Worm (Caenorhabditis elegans) whole organism, young adult: ENCODE data around the gene C55A6.6.

Experiments
- B0019.2 ChIP-seq: fragments of 200-800 bp; sonication (Bioruptor generic); conservative IDR thresholded peaks from 2 replicates; pipeline ENCODE4 v1.3.6; 2022; ENCODE audit warnings: missing genetic modification reagents, missing genetic modification characterization, missing compliant biosample characterization
- F23B12.7 ChIP-seq: sonication (generic microtip); optimal IDR thresholded peaks from 2 replicates; lab custom pipeline; 2017; ENCODE audit warnings: missing genetic modification characterization, mild to moderate bottlenecking, missing compliant biosample characterization, antibody characterized with exemption, moderate library complexity; ENCODE audit not compliant: insufficient read depth
- F33H1.4 ChIP-seq: fragments of 200-800 bp; sonication (Bioruptor generic); IDR thresholded peaks from 2 replicates; pipeline ENCODE4 v1.3.6; 2022; ENCODE audit warnings: missing genetic modification reagents, missing genetic modification characterization, missing compliant biosample characterization
- F55B11.4 ChIP-seq: sonication (generic microtip); optimal IDR thresholded peaks from 2 replicates; lab custom pipeline; 2016; ENCODE audit warnings: missing compliant biosample characterization, missing genetic modification characterization, borderline replicate concordance; ENCODE audit not compliant: insufficient read depth
- T26A5.8 ChIP-seq: sonication (generic microtip); optimal IDR thresholded peaks from 2 replicates; lab custom pipeline; 2016; ENCODE audit warnings: missing genetic modification characterization, missing compliant biosample characterization
- Y67H2A.10 ChIP-seq: fragments of 200-800 bp; sonication (Bioruptor generic); conservative IDR thresholded peaks from 2 replicates; pipeline ENCODE4 v1.3.6; 2022; ENCODE audit warnings: missing genetic modification reagents, missing genetic modification characterization, missing compliant biosample characterization
- Y95B8A.8 ChIP-seq: fragments of 200-800 bp; sonication (Bioruptor generic); IDR thresholded peaks from 2 replicates; pipeline ENCODE4 v1.3.6; 2022; ENCODE audit warnings: missing genetic modification reagents, missing genetic modification characterization, missing compliant biosample characterization
- ZK185.1 ChIP-seq: sonication (generic microtip); optimal IDR thresholded peaks from 2 replicates; lab custom pipeline; 2016; ENCODE audit warnings: mild to moderate bottlenecking, missing genetic modification characterization, missing compliant biosample characterization; ENCODE audit not compliant: poor library complexity, severe bottlenecking
- akir-1 ChIP-seq: fragments of 200-800 bp; sonication (Bioruptor generic); optimal IDR thresholded peaks from 2 replicates; lab custom pipeline; 2018; ENCODE audit warnings: mild to moderate bottlenecking, missing genetic modification characterization, moderate library complexity, missing compliant biosample characterization
- ama-1 ChIP-seq, 3 experiments: fragments of 150-350 bp in 1 of 3; sonication (generic microtip) in 2 of 3; optimal IDR thresholded peaks; 2 replicates each; lab custom pipeline; 2014 to 2018; ENCODE audit warnings: missing biosample characterization in 2 of 3, missing genetic modification characterization in 2 of 3, missing genetic modification reagents in 2 of 3
- attf-3 ChIP-seq: fragments of 200-800 bp; sonication (Bioruptor generic); conservative IDR thresholded peaks from 2 replicates; pipeline ENCODE4 v1.3.6; 2022; ENCODE audit warnings: missing genetic modification reagents, missing genetic modification characterization, missing compliant biosample characterization
- bed-2 ChIP-seq: fragments of 200-800 bp; sonication (Bioruptor generic); IDR thresholded peaks from 2 replicates; pipeline ENCODE4 v1.3.6; 2022; ENCODE audit warnings: missing genetic modification reagents, missing genetic modification characterization, missing compliant biosample characterization
- ccch-3 ChIP-seq: fragments of 200-800 bp; sonication (Bioruptor generic); optimal IDR thresholded peaks from 2 replicates; lab custom pipeline; 2018; ENCODE audit warnings: mild to moderate bottlenecking, missing genetic modification characterization, missing compliant biosample characterization
- cebp-1 ChIP-seq, 2 experiments: fragments of 200-800 bp in 1 of 2; sonication (Bioruptor generic) in 1 of 2; sonication (generic microtip) in 1 of 2; IDR thresholded peaks in 1 of 2; optimal IDR thresholded peaks in 1 of 2; 2 replicates each; pipeline versions ENCODE4 v1.3.6 to Lab custom; 2017 to 2022; ENCODE audit warnings: missing compliant biosample characterization in 2 of 2, missing genetic modification characterization in 2 of 2, mild to moderate bottlenecking in 1 of 2, missing genetic modification reagents in 1 of 2, moderate library complexity in 1 of 2
- ceh-100 ChIP-seq: fragments of 200-800 bp; sonication (Bioruptor generic); IDR thresholded peaks from 2 replicates; pipeline ENCODE4 v1.3.6; 2022; ENCODE audit warnings: missing genetic modification reagents, missing genetic modification characterization, missing compliant biosample characterization
- ceh-40 ChIP-seq: fragments of 200-800 bp; sonication (Bioruptor generic); IDR thresholded peaks from 2 replicates; pipeline ENCODE4 v1.3.6; 2022; ENCODE audit warnings: missing genetic modification characterization, missing compliant biosample characterization
- ceh-58 ChIP-seq: fragments of 200-800 bp; sonication (Bioruptor generic); IDR thresholded peaks from 2 replicates; pipeline ENCODE4 v1.3.6; 2022; ENCODE audit warnings: missing genetic modification characterization, missing compliant biosample characterization
- dpff-1 ChIP-seq: sonication (generic microtip); optimal IDR thresholded peaks from 2 replicates; lab custom pipeline; 2017; ENCODE audit warnings: mild to moderate bottlenecking, missing genetic modification characterization, missing compliant biosample characterization
- egl-18 ChIP-seq: fragments of 200-800 bp; sonication (Bioruptor generic); IDR thresholded peaks from 2 replicates; pipeline ENCODE4 v1.3.6; 2022; ENCODE audit warnings: missing genetic modification reagents, missing genetic modification characterization, missing compliant biosample characterization
- ets-4 ChIP-seq: fragments of 200-800 bp; sonication (Bioruptor generic); optimal IDR thresholded peaks from 2 replicates; lab custom pipeline; 2018; ENCODE audit warnings: mild to moderate bottlenecking, missing genetic modification characterization, missing compliant biosample characterization
- lin-35 ChIP-seq, 3 experiments: fragments of 150-350 bp in 2 of 3; sonication (generic microtip) in 1 of 3; optimal IDR thresholded peaks; 2 replicates each; lab custom pipeline; 2014 to 2018; ENCODE audit warnings: missing biosample characterization in 3 of 3, missing genetic modification characterization in 3 of 3, missing genetic modification reagents in 3 of 3
- lsy-27 ChIP-seq: sonication (generic microtip); optimal IDR thresholded peaks from 2 replicates; lab custom pipeline; 2017; ENCODE audit warnings: missing genetic modification characterization, mild to moderate bottlenecking, missing compliant biosample characterization, antibody characterized with exemption, missing genotype, borderline replicate concordance; ENCODE audit not compliant: insufficient read depth
- madf-3 ChIP-seq: fragments of 200-800 bp; sonication (Bioruptor generic); IDR thresholded peaks from 2 replicates; pipeline ENCODE4 v1.3.6; 2022; ENCODE audit warnings: missing genetic modification reagents, missing genetic modification characterization, missing compliant biosample characterization
- mxl-1 ChIP-seq: sonication (generic microtip); optimal IDR thresholded peaks from 2 replicates; lab custom pipeline; 2016; ENCODE audit warnings: missing genetic modification characterization, missing compliant biosample characterization
- nhr-27 ChIP-seq: fragments of 200-800 bp; sonication (Bioruptor generic); optimal IDR thresholded peaks from 2 replicates; lab custom pipeline; 2018; ENCODE audit warnings: mild to moderate bottlenecking, missing genetic modification characterization, moderate library complexity, missing compliant biosample characterization
- nhr-80 ChIP-seq: sonication (generic microtip); optimal IDR thresholded peaks from 2 replicates; lab custom pipeline; 2016; ENCODE audit warnings: missing genetic modification characterization, missing compliant biosample characterization
- rcor-1 ChIP-seq: fragments of 200-800 bp; sonication (Bioruptor generic); IDR thresholded peaks from 2 replicates; pipeline ENCODE4 v1.3.6; 2022; ENCODE audit warnings: missing genetic modification reagents, missing genetic modification characterization, missing compliant biosample characterization
- rec-8 ChIP-seq, 2 experiments: sonication (generic microtip); optimal IDR thresholded peaks; 2 replicates each; lab custom pipeline; 2016; ENCODE audit warnings: mild to moderate bottlenecking in 2 of 2, missing genetic modification characterization in 2 of 2, missing genetic modification reagents in 2 of 2, missing genotype in 2 of 2, missing biosample characterization in 1 of 2, missing compliant biosample characterization in 1 of 2, moderate library complexity in 1 of 2
- sdz-38 ChIP-seq: sonication (generic microtip); optimal IDR thresholded peaks from 2 replicates; lab custom pipeline; 2016; ENCODE audit warnings: missing genotype, missing genetic modification characterization, missing compliant biosample characterization
- sea-2 ChIP-seq: fragments of 200-800 bp; sonication (Bioruptor generic); IDR thresholded peaks from 2 replicates; pipeline ENCODE4 v1.3.6; 2022; ENCODE audit warnings: missing genetic modification characterization, missing compliant biosample characterization
- snpc-1.1 ChIP-seq: sonication (generic microtip); optimal IDR thresholded peaks from 2 replicates; lab custom pipeline; 2017; ENCODE audit warnings: missing genetic modification characterization, mild to moderate bottlenecking, missing compliant biosample characterization, antibody characterized with exemption, moderate library complexity, missing genotype, missing genetic modification reagents; ENCODE audit not compliant: insufficient read depth
- somi-1 ChIP-seq: fragments of 200-800 bp; sonication (Bioruptor generic); optimal IDR thresholded peaks from 2 replicates; lab custom pipeline; 2018; ENCODE audit warnings: mild to moderate bottlenecking, missing genetic modification characterization, missing compliant biosample characterization
- tbx-9 ChIP-seq: sonication (generic microtip); optimal IDR thresholded peaks from 2 replicates; lab custom pipeline; 2016; ENCODE audit warnings: borderline replicate concordance, missing genetic modification characterization, inconsistent platforms, missing compliant biosample characterization
- ztf-6 ChIP-seq: fragments of 200-800 bp; sonication (Bioruptor generic); IDR thresholded peaks from 2 replicates; pipeline ENCODE4 v1.3.6; 2022; ENCODE audit warnings: missing genetic modification reagents, missing genetic modification characterization, missing compliant biosample characterization

The C55A6.6 gene

ce11 chrV:11535504-11536062 is 21.0 kb upstream of the C55A6.6 start (continued):
- TF ChIP-seq ceh-58 (GFP tag; lab: Robert Waterston, UW) (no peak), T26A5.8 (tag; lab: Kevin White, UChicago) (no peak), madf-3 (GFP tag; lab: Robert Waterston, UW) (no peak), sdz-38 (tag; lab: Kevin White, UChicago) (no peak), dpff-1 (tag; lab: Kevin White, UChicago) (no peak), nhr-80 (tag; lab: Kevin White, UChicago) (peak; percentile 86)

ce11 chrV:11534495-11535189 is 20.1 kb upstream of the C55A6.6 start:
- no peak for TF ChIP-seq ccch-3 (GFP tag; lab: Kevin White, UChicago)
- TF ChIP-seq sea-2 (GFP tag; lab: Robert Waterston, UW): 0 out of 2 replicates have a peak, but pooled peaks have one; percentile 7
- TF ChIP-seq rcor-1 (GFP tag; lab: Robert Waterston, UW): peak; percentile 14; the same call in 1 of the 2 replicates
- no peak for TF ChIP-seq tbx-9
- no peak for TF ChIP-seq ZK185.1 (tag; lab: Kevin White, UChicago)
- TF ChIP-seq Y95B8A.8: no peak
- TF ChIP-seq somi-1 (GFP tag; lab: Kevin White, UChicago): no peak
- TF ChIP-seq bed-2 (GFP tag; lab: Robert Waterston, UW): no peak
- no peak for TF ChIP-seq F23B12.7 (tag; lab: Kevin White, UChicago)
- no peak for TF ChIP-seq nhr-27 (tag; lab: Kevin White, UChicago)
- no peak for TF ChIP-seq ceh-100 (GFP tag; lab: Robert Waterston, UW)
- TF ChIP-seq ets-4 (GFP tag; lab: Kevin White, UChicago): peak; percentile 30
- TF ChIP-seq lsy-27 (tag; lab: Kevin White, UChicago): peak; percentile 2
- TF ChIP-seq attf-3 (GFP tag; lab: Robert Waterston, UW): no peak
- TF ChIP-seq ceh-40: no peak
- TF ChIP-seq ama-1 (optimal IDR thresholded peaks at IDR 0.05; lab: Kevin White, UChicago): no peak
- TF ChIP-seq ama-1 (GFP tag; optimal IDR thresholded peaks at IDR 0.05; lab: Kevin White, UChicago): peak in 1 of 2 experiments; percentile 4
- no peak for TF ChIP-seq B0019.2
- TF ChIP-seq rec-8 (tag; optimal IDR thresholded peaks at IDR 0.05; lab: Kevin White, UChicago): no peak
- TF ChIP-seq cebp-1 (GFP tag; IDR thresholded peaks at IDR 0.05; lab: Robert Waterston, UW): no peak
- peak; percentile 33 for TF ChIP-seq cebp-1 (tag; optimal IDR thresholded peaks at IDR 0.05; lab: Kevin White, UChicago)
- TF ChIP-seq egl-18 (GFP tag; lab: Robert Waterston, UW): no peak
- TF ChIP-seq Y67H2A.10 (GFP tag; lab: Robert Waterston, UW): no peak
- TF ChIP-seq snpc-1.1 (tag; lab: Kevin White, UChicago): no peak
- TF ChIP-seq F33H1.4: no peak
- TF ChIP-seq mxl-1 (tag; lab: Kevin White, UChicago): no peak
- no peak for TF ChIP-seq F55B11.4 (tag; lab: Kevin White, UChicago)
- TF ChIP-seq sdz-38 (tag; lab: Kevin White, UChicago): no peak
- TF ChIP-seq nhr-80 (tag; lab: Kevin White, UChicago): peak; percentile 85
- no peak for TF ChIP-seq ceh-58 (GFP tag; lab: Robert Waterston, UW)
- TF ChIP-seq akir-1 (GFP tag; lab: Kevin White, UChicago): no peak
- no peak for TF ChIP-seq ztf-6 (GFP tag; lab: Robert Waterston, UW)
- peak in 1 of 3 experiments; percentile 22 for TF ChIP-seq lin-35 (GFP tag; optimal IDR thresholded peaks at IDR 0.05; lab: Kevin White, UChicago)
